Fruit fly (Drosophila melanogaster) whole organism, adult: ENCODE results near the gene Fcp3C.

Experiments used
- CG11617 ChIP-seq: fragments of 200-800 bp; sonication (Bioruptor generic); optimal IDR thresholded peaks from 2 replicates; lab custom pipeline; 2017; ENCODE audit warnings: mild to moderate bottlenecking, missing biosample characterization, missing genetic modification reagents, missing genetic modification characterization
- CG12768 ChIP-seq: fragments of 200-800 bp; sonication (Bioruptor generic); optimal IDR thresholded peaks from 2 replicates; lab custom pipeline; 2017; ENCODE audit warnings: missing biosample characterization, missing genetic modification characterization, mild to moderate bottlenecking, moderate library complexity, missing genetic modification reagents
- CG14711 ChIP-seq: fragments of 200-800 bp; sonication (Bioruptor generic); optimal IDR thresholded peaks from 2 replicates; lab custom pipeline; 2018; ENCODE audit warnings: missing biosample characterization, mild to moderate bottlenecking, missing genetic modification characterization, moderate library complexity
- CG1620 ChIP-seq: fragments of 200-800 bp; sonication (Bioruptor generic); optimal IDR thresholded peaks from 2 replicates; lab custom pipeline; 2016; ENCODE audit warnings: missing biosample characterization, missing genetic modification characterization
- CG33017 ChIP-seq: fragments of 200-800 bp; sonication (Bioruptor generic); optimal IDR thresholded peaks from 2 replicates; lab custom pipeline; 2018; ENCODE audit warnings: missing biosample characterization, mild to moderate bottlenecking, missing genetic modification characterization, moderate library complexity
- CG5204 ChIP-seq: fragments of 200-800 bp; sonication (Bioruptor generic); optimal IDR thresholded peaks from 2 replicates; lab custom pipeline; 2016; ENCODE audit warnings: missing biosample characterization, missing genetic modification characterization
- CG7045 ChIP-seq: fragments of 200-800 bp; sonication (Bioruptor generic); optimal IDR thresholded peaks from 2 replicates; lab custom pipeline; 2017; ENCODE audit warnings: missing biosample characterization, mild to moderate bottlenecking, missing genetic modification characterization
- CG7101 ChIP-seq: fragments of 200-800 bp; sonication (Bioruptor generic); optimal IDR thresholded peaks from 2 replicates; lab custom pipeline; 2018; ENCODE audit warnings: missing biosample characterization, mild to moderate bottlenecking, missing genetic modification characterization, moderate library complexity
- Clk ChIP-seq: fragments of 200-800 bp; sonication (Bioruptor generic); optimal IDR thresholded peaks from 2 replicates; lab custom pipeline; 2017; ENCODE audit warnings: missing biosample characterization, missing genetic modification characterization
- Crg-1 ChIP-seq: fragments of 200-800 bp; sonication (Bioruptor generic); optimal IDR thresholded peaks from 2 replicates; lab custom pipeline; 2016; ENCODE audit warnings: missing biosample characterization, missing genetic modification characterization
- Hr96 ChIP-seq: fragments of 200-800 bp; sonication (Bioruptor generic); optimal IDR thresholded peaks from 2 replicates; lab custom pipeline; 2016; ENCODE audit warnings: missing biosample characterization, missing genetic modification characterization
- Mnt ChIP-seq: fragments of 200-800 bp; sonication (Bioruptor generic); optimal IDR thresholded peaks from 2 replicates; lab custom pipeline; 2016; ENCODE audit warnings: missing biosample characterization, mild to moderate bottlenecking, missing genetic modification characterization
- bab1 ChIP-seq: fragments of 200-800 bp; sonication (Bioruptor generic); optimal IDR thresholded peaks from 3 replicates; lab custom pipeline; 2019; ENCODE audit warnings: missing biosample characterization, mild to moderate bottlenecking, missing genetic modification characterization, moderate library complexity
- cic ChIP-seq: fragments of 200-800 bp; sonication (Bioruptor generic); optimal IDR thresholded peaks from 2 replicates; lab custom pipeline; 2017; ENCODE audit warnings: missing biosample characterization, mild to moderate bottlenecking, missing genetic modification characterization, moderate library complexity
- cnc ChIP-seq, 2 experiments: fragments of >200 bp; optimal IDR thresholded peaks; 2 replicates each; lab custom pipeline; 2017
- kay ChIP-seq: fragments of 200-800 bp; sonication (Bioruptor generic); peaks from one replicate; lab custom pipeline; 2016; ENCODE audit warnings: missing biosample characterization, missing genetic modification characterization, borderline replicate concordance
- ovo ChIP-seq: fragments of 200-800 bp; sonication (Bioruptor generic); optimal IDR thresholded peaks from 2 replicates; lab custom pipeline; 2016; ENCODE audit warnings: missing biosample characterization, missing genetic modification characterization
- pad ChIP-seq: fragments of 200-800 bp; sonication (Bioruptor generic); optimal IDR thresholded peaks from 3 replicates; lab custom pipeline; 2017; ENCODE audit warnings: missing biosample characterization, missing genetic modification characterization, mild to moderate bottlenecking, moderate library complexity, missing genetic modification reagents
- tj ChIP-seq: fragments of 200-800 bp; sonication (Bioruptor generic); optimal IDR thresholded peaks from 3 replicates; lab custom pipeline; 2017; ENCODE audit warnings: missing biosample characterization, mild to moderate bottlenecking, missing genetic modification characterization, moderate library complexity
- toe ChIP-seq: fragments of 200-800 bp; sonication (Bioruptor generic); optimal IDR thresholded peaks from 2 replicates; lab custom pipeline; 2016; ENCODE audit warnings: missing biosample characterization, missing genetic modification characterization

Gene Fcp3C

dm6 chrX:3150655-3151486 is 23.4 kb downstream of the Fcp3C start:
- TF ChIP-seq ovo (no peak), CG5204 (GFP tag; lab: Kevin White, UChicago) (no peak), Mnt (GFP tag; lab: Kevin White, UChicago) (no peak), toe (no peak), CG7101 (no peak), Crg-1 (no peak), CG1620 (GFP tag; lab: Kevin White, UChicago) (no peak), CG33017 (no peak), pad (GFP tag; lab: Kevin White, UChicago) (no peak), Clk (GFP tag; lab: Kevin White, UChicago) (no peak), CG14711 (tag; lab: Kevin White, UChicago) (no peak), CG12768 (GFP tag; lab: Kevin White, UChicago) (no peak), CG7045 (no peak), kay (GFP tag; lab: Kevin White, UChicago) (no peak), cnc (optimal IDR thresholded peaks at IDR 0.05; lab: Kevin White, UChicago) (no peak), cic (GFP tag; lab: Kevin White, UChicago) (no peak), tj (GFP tag; lab: Kevin White, UChicago) (no peak), Hr96 (GFP tag; lab: Kevin White, UChicago) (no peak), bab1 (GFP tag; lab: Kevin White, UChicago) (no peak)

- no peak for TF ChIP-seq Hr96 (GFP tag; lab: Kevin White, UChicago)
- TF ChIP-seq bab1 (GFP tag; lab: Kevin White, UChicago) = peak; percentile 24
- peak; percentile 15 for TF ChIP-seq CG14711 (tag; lab: Kevin White, UChicago)
Observed at dm6 chrX:3146995-3147394, 27.3 kb downstream of the Fcp3C start.

dm6 chrX:3143235-3144030 is 30.8 kb downstream of the Fcp3C start:
- TF ChIP-seq CG14711 (tag; lab: Kevin White, UChicago) (no peak), Mnt (GFP tag; lab: Kevin White, UChicago) (no peak), CG11617 (GFP tag; lab: Kevin White, UChicago) (no peak), CG1620 (GFP tag; lab: Kevin White, UChicago) (no peak), CG12768 (GFP tag; lab: Kevin White, UChicago) (no peak), toe (no peak), CG5204 (GFP tag; lab: Kevin White, UChicago) (no peak), Clk (GFP tag; lab: Kevin White, UChicago) (no peak), bab1 (GFP tag; lab: Kevin White, UChicago) (no peak), tj (GFP tag; lab: Kevin White, UChicago) (no peak), pad (GFP tag; lab: Kevin White, UChicago) (no peak)

DNA sequence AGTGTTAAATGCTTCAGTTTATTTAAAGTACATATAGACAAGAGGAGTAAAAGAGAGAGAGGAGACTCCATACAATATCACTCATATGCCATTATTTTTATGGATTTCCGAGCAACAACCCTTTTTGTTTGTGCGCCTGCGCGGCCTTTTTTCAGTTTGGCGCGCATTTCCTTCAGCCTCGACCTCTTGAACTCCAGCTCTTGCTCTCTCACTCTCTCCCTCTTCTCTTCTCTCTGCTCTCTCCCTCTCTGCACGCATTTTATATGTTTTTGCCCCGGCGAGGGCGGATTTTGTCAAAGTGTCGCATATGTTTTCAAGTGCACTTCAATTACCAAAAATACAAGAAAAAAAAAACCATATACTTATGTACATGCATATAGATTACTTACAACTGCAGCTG is 32.2 kb downstream of the Fcp3C start:
- no peak for TF ChIP-seq CG7101
- TF ChIP-seq cic (GFP tag; lab: Kevin White, UChicago) = no peak
- TF ChIP-seq Hr96 (GFP tag; lab: Kevin White, UChicago) = no peak
- TF ChIP-seq tj (GFP tag; lab: Kevin White, UChicago) = no peak
- no peak for TF ChIP-seq kay (GFP tag; lab: Kevin White, UChicago)
- TF ChIP-seq Clk (GFP tag; lab: Kevin White, UChicago) = no peak
- no peak for TF ChIP-seq CG11617 (GFP tag; lab: Kevin White, UChicago)
- no peak for TF ChIP-seq CG5204 (GFP tag; lab: Kevin White, UChicago)
- TF ChIP-seq bab1 (GFP tag; lab: Kevin White, UChicago) = no peak
- no peak for TF ChIP-seq Crg-1
- TF ChIP-seq toe = no peak
- no peak for TF ChIP-seq CG12768 (GFP tag; lab: Kevin White, UChicago)
- no peak for TF ChIP-seq cnc (optimal IDR thresholded peaks at IDR 0.05; lab: Kevin White, UChicago)
- TF ChIP-seq ovo = no peak
- no peak for TF ChIP-seq CG7045
- no peak for TF ChIP-seq CG33017

DNA sequence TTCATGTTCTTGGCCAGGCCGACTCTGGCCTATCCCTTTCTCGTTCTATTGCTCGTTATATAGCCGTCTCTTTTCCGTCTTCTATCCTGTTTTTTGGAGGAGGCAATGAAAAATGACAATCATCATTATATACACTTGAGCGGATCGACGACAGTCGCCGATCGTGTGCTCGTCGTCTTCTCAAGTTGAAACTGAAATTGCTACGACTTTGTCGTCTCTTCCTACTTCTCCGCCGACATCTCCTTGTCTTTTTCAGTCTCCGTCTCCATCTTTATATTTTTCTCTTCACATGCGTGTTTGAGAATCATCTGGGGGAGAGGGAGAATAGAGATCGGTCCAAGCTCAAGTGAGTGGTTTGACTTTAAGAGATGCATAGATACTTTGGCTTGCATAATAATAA is 33.5 kb downstream of the Fcp3C start:
- TF ChIP-seq CG5204 (GFP tag; lab: Kevin White, UChicago) (no peak), CG14711 (tag; lab: Kevin White, UChicago) (no peak), cic (GFP tag; lab: Kevin White, UChicago) (no peak), Clk (GFP tag; lab: Kevin White, UChicago) (no peak), bab1 (GFP tag; lab: Kevin White, UChicago) (no peak), ovo (no peak), Mnt (GFP tag; lab: Kevin White, UChicago) (no peak), CG7101 (no peak), toe (no peak), CG33017 (no peak), CG11617 (GFP tag; lab: Kevin White, UChicago) (no peak), kay (GFP tag; lab: Kevin White, UChicago) (no peak), CG7045 (no peak), tj (GFP tag; lab: Kevin White, UChicago) (no peak), pad (GFP tag; lab: Kevin White, UChicago) (no peak), Crg-1 (no peak), Hr96 (GFP tag; lab: Kevin White, UChicago) (no peak), CG1620 (GFP tag; lab: Kevin White, UChicago) (no peak)
